Worm (Caenorhabditis elegans): ENCODE data around the gene rog-1.

DNA sequence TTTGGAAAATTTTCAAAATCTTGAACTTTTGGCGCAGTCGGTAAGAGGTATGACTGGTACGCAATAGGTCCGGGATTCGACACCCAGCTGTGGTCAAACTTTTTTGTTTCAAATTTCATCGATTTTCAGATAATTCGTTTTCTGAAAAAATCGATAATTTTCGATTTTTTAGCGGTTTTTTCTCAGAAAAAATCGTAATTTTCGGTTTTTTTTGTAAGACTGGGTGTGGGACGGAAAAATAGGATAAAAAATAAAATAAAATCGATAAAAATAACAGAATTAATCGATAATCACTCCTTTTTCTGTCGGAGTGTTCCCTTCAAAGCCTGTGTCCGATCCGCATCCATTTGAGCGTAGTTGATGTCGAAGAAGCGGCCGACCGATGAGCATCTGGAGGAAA lies 6.0 kb downstream of the rog-1 start:
- no peak for TF ChIP-seq B0261.1 (tag; optimal IDR thresholded peaks at IDR 0.05)
- no peak for TF ChIP-seq Y53G8AR.9 (GFP tag; conservative IDR thresholded peaks at IDR 0.05)
